Worm (Caenorhabditis elegans): Measurements from ENCODE around the gene R06F6.8.

Gene R06F6.8

DNA sequence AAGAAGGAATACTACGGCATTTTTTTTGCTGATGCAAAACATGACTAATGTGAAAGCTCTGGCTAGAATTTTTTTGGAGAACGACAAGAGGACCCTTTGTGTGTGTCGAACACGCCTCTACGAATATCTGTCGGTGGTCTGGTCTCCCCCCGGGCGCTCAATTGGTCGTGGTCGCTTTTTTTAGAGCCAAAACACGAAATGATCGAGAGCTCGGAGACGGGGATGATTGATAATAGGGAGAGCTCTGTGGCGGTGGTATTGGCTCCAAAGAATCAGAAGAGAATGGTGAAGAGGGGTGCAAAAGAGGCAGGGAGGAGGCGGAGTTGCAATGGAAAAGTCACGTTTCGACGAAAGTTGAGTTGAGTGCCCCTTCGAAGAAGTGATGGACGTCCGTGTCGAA is 9.8 kb upstream of the R06F6.8 start:
- TF ChIP-seq ets-4 (tag; optimal IDR thresholded peaks at IDR 0.05) (no peak), hlh-13 (GFP tag; optimal IDR thresholded peaks at IDR 0.05) (no peak), unc-86 (tag; optimal IDR thresholded peaks at IDR 0.05) (no peak), hlh-30 (tag; optimal IDR thresholded peaks at IDR 0.05; ENCODE audit: insufficient read depth) (no peak), pax-1 (tag; optimal IDR thresholded peaks at IDR 0.05) (no peak), pat-9 (tag; optimal IDR thresholded peaks at IDR 0.05) (no peak), unc-42 (tag; optimal IDR thresholded peaks at IDR 0.05) (no peak), K02D7.2 (tag; optimal IDR thresholded peaks at IDR 0.05) (no peak), ceh-14 (tag; optimal IDR thresholded peaks at IDR 0.05) (no peak), nhr-232 (tag; optimal IDR thresholded peaks at IDR 0.05) (no peak), sox-4 (tag; optimal IDR thresholded peaks at IDR 0.05) (no peak), ceh-30 (tag; optimal IDR thresholded peaks at IDR 0.05) (no peak)

DNA sequence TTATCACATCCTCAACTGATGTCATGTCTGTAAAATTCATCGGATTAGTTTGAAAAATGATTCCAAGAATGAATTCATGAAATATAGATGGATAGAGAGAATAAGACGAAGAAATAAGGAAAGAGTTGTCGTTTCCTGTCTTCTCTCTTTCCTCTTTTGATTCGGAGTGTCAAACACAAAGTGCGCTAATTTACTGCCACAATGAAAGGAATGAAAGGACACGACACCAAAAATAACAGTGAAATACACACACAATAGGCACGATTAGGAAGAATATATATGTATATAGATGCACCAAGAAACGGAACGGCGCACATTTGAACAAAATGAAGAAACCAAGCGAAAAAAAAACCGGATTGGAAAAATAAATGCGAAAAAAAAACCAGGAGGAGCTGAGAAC is 9.3 kb upstream of the R06F6.8 start, which contains the start of gene VM106R.1:
TSS of gene VM106R.1 (minus strand) at position 101 of the 400 bp plus-strand sequence.
- TF ChIP-seq fkh-10 (GFP tag; optimal IDR thresholded peaks at IDR 0.05), result no peak
- no peak for TF ChIP-seq fkh-6 (tag; optimal IDR thresholded peaks at IDR 0.05)
- no peak for TF ChIP-seq gmeb-2 (tag; optimal IDR thresholded peaks at IDR 0.05)
- TF ChIP-seq odd-2 (tag; optimal IDR thresholded peaks at IDR 0.05), result no peak
- TF ChIP-seq pros-1 (tag; optimal IDR thresholded peaks at IDR 0.05), result no peak
- no peak for TF ChIP-seq hlh-30 (tag; optimal IDR thresholded peaks at IDR 0.05; ENCODE audit: insufficient read depth)
- no peak for TF ChIP-seq ama-1 (optimal IDR thresholded peaks at IDR 0.05)
- TF ChIP-seq sox-2 (GFP tag; IDR thresholded peaks at IDR 0.05), result no peak
- TF ChIP-seq nfya-1 (tag; optimal IDR thresholded peaks at IDR 0.05), result no peak
- no peak for TF ChIP-seq pha-4 (tag; optimal IDR thresholded peaks at IDR 0.05)
- no peak for TF ChIP-seq ceh-34 (tag; optimal IDR thresholded peaks at IDR 0.05)
- TF ChIP-seq nhr-232 (tag; optimal IDR thresholded peaks at IDR 0.05), result no peak
- no peak for TF ChIP-seq ceh-14 (tag; optimal IDR thresholded peaks at IDR 0.05)
- TF ChIP-seq C08G9.2 (tag; optimal IDR thresholded peaks at IDR 0.05), result no peak
- TF ChIP-seq sox-4 (tag; optimal IDR thresholded peaks at IDR 0.05), result no peak

DNA sequence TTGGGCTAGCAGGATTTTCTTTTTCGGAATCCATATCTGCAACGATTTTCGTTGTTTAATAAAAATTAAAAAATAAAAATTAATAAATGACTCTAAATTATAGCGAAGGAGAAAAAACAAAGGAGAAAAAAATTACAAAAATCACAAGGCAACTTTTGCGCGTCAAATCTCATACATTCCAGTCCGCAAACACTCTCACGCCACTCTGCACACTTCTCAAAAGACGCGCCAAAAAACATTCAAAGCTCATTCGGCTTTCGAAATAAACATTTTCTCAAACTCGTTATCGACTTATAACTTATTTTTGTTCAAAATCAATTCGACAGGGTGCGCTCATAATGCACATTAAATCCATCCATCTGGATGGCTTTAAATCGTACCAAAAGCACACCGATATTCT is 4.3 kb upstream of the R06F6.8 start, which contains the start of the genes R06F6.12 and mix-1:
TSS of gene R06F6.12 (minus strand) at position 36 of the 400 bp plus-strand sequence.
TSS of gene mix-1 (plus strand) at position 201 of the 400 bp plus-strand sequence.
- no peak for TF ChIP-seq ceh-18 (tag; optimal IDR thresholded peaks at IDR 0.05)
- TF ChIP-seq hlh-30 (tag; optimal IDR thresholded peaks at IDR 0.05; ENCODE audit: insufficient read depth), result peak; percentile 44
- TF ChIP-seq sox-2 (GFP tag; IDR thresholded peaks at IDR 0.05), result no peak
- TF ChIP-seq elt-2 (tag; optimal IDR thresholded peaks at IDR 0.05), result peak; percentile 48
- peak; percentile 26 for TF ChIP-seq ceh-31 (tag; optimal IDR thresholded peaks at IDR 0.05)
- peak; percentile 55 for TF ChIP-seq nfya-1 (tag; optimal IDR thresholded peaks at IDR 0.05)
- no peak for TF ChIP-seq dmd-4 (tag; optimal IDR thresholded peaks at IDR 0.05; ENCODE audit: borderline replicate concordance)
- TF ChIP-seq dve-1 (tag; optimal IDR thresholded peaks at IDR 0.05), result peak; percentile 3

DNA sequence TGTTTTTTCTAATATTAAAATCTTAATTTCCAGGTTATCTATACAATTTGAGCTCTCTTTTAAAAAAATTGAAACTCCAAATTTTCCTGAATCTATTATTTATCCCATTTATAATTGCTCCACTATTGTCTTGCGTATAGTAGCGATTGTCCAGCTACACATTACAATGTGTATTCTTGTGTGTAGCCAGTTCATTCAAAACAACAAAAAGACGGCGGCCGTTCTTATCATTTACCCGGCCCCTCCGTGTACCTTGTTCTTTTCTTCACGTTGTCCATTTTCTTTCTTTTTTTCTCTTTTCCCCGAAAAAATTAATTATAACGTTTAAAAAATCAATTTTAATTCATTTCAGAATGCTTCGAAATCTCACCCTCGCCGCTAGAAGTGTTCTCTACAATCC is 901 bp upstream of the R06F6.8 start, which contains the start of gene ech-4:
TSS of gene ech-4 (plus strand) at position 353 of the 400 bp plus-strand sequence.
- TF ChIP-seq lim-6 (tag; optimal IDR thresholded peaks at IDR 0.05) (no peak), ceh-48 (tag; optimal IDR thresholded peaks at IDR 0.05) (no peak), fax-1 (tag; optimal IDR thresholded peaks at IDR 0.05) (no peak), eyg-1 (tag; optimal IDR thresholded peaks at IDR 0.05) (no peak), ceh-31 (tag; optimal IDR thresholded peaks at IDR 0.05) (no peak), ceh-24 (tag; optimal IDR thresholded peaks at IDR 0.05) (no peak), ceh-6 (GFP tag; optimal IDR thresholded peaks at IDR 0.05) (no peak), fkh-6 (tag; optimal IDR thresholded peaks at IDR 0.05) (no peak), elt-2 (tag; optimal IDR thresholded peaks at IDR 0.05) (no peak), pros-1 (tag; optimal IDR thresholded peaks at IDR 0.05) (no peak), mec-3 (tag; optimal IDR thresholded peaks at IDR 0.05; ENCODE audit: borderline replicate concordance) (no peak), pqm-1 (tag; optimal IDR thresholded peaks at IDR 0.05) (no peak)

All from whole organism, late embryonic.